Fruit fly (Drosophila melanogaster): ENCODE results near the gene CG44869.

dm6 chr2L:15407021-15407420 is 11.1 kb downstream of the CG44869 start:
- TF ChIP-seq CG11617 (GFP tag; optimal IDR thresholded peaks at IDR 0.05) (no peak), CG14711 (tag; optimal IDR thresholded peaks at IDR 0.05) (no peak), toe (GFP tag; optimal IDR thresholded peaks at IDR 0.05) (no peak), cic (GFP tag; optimal IDR thresholded peaks at IDR 0.05) (no peak), CG7101 (tag; optimal IDR thresholded peaks at IDR 0.05) (no peak), tj (GFP tag; optimal IDR thresholded peaks at IDR 0.05) (no peak), Hr96 (GFP tag; optimal IDR thresholded peaks at IDR 0.05) (no peak), Mnt (GFP tag; optimal IDR thresholded peaks at IDR 0.05) (no peak), cnc (optimal IDR thresholded peaks at IDR 0.05) (no peak), ovo (GFP tag; optimal IDR thresholded peaks at IDR 0.05) (no peak), Clk (GFP tag; optimal IDR thresholded peaks at IDR 0.05) (no peak), kay (GFP tag; ENCODE audit: borderline replicate concordance) (no peak)

Measured in whole organism, adult.